Worm (Caenorhabditis elegans) whole organism, L4 larva: ENCODE data around the gene aex-4.

Source experiments
- T26A8.4 ChIP-seq: fragments of 200-800 bp; sonication (Bioruptor generic); IDR thresholded peaks from 2 replicates; pipeline ENCODE4 v1.3.6; 2022; ENCODE audit warnings: missing genetic modification characterization, missing compliant biosample characterization
- aha-1 ChIP-seq: fragments of 150-350 bp; peaks from one replicate; lab custom pipeline; 2014; ENCODE audit warnings: missing biosample characterization, missing genetic modification characterization
- attf-4 ChIP-seq: sonication (generic microtip); optimal IDR thresholded peaks from 3 replicates; lab custom pipeline; 2017; ENCODE audit warnings: missing biosample characterization, missing genetic modification characterization
- ceh-32 ChIP-seq: sonication (generic microtip); optimal IDR thresholded peaks from 2 replicates; lab custom pipeline; 2016; ENCODE audit warnings: mild to moderate bottlenecking, missing genetic modification characterization, missing compliant biosample characterization; ENCODE audit not compliant: poor library complexity
- ces-1 ChIP-seq: fragments of 150-350 bp; sonication (generic microtip); optimal IDR thresholded peaks from 4 replicates; lab custom pipeline; 2014; ENCODE audit warnings: missing biosample characterization, missing genetic modification reagents, missing genetic modification characterization
- duxl-1 ChIP-seq: sonication (generic microtip); optimal IDR thresholded peaks from 2 replicates; lab custom pipeline; 2016; ENCODE audit warnings: mild to moderate bottlenecking, missing genetic modification characterization, moderate library complexity, missing compliant biosample characterization; ENCODE audit not compliant: poor library complexity
- dve-1 ChIP-seq: sonication (generic microtip); optimal IDR thresholded peaks from 2 replicates; lab custom pipeline; 2017; ENCODE audit warnings: antibody characterized with exemption, mild to moderate bottlenecking, missing genetic modification characterization, missing compliant biosample characterization; ENCODE audit not compliant: insufficient read depth
- egl-27 ChIP-seq: sonication (generic microtip); optimal IDR thresholded peaks from 3 replicates; lab custom pipeline; 2017; ENCODE audit warnings: missing biosample characterization, missing genetic modification reagents, missing genetic modification characterization
- hlh-11 ChIP-seq: fragments of 200-800 bp; sonication (Bioruptor generic); optimal IDR thresholded peaks from 2 replicates; lab custom pipeline; 2018; ENCODE audit warnings: mild to moderate bottlenecking, missing genetic modification characterization, missing compliant biosample characterization
- hlh-30 ChIP-seq: sonication (generic microtip); optimal IDR thresholded peaks from 2 replicates; lab custom pipeline; 2017; ENCODE audit warnings: antibody characterized with exemption, mild to moderate bottlenecking, missing genetic modification characterization, missing compliant biosample characterization; ENCODE audit not compliant: insufficient read depth
- lin-1 ChIP-seq: fragments of 200-800 bp; sonication (Bioruptor generic); IDR thresholded peaks from 2 replicates; pipeline ENCODE4 v1.3.6; 2022; ENCODE audit warnings: missing genetic modification reagents, missing genetic modification characterization, missing compliant biosample characterization
- mdl-1 ChIP-seq, 2 experiments: fragments of 150-350 bp in 1 of 2; sonication (generic microtip) in 1 of 2; optimal IDR thresholded peaks; 2 replicates each; lab custom pipeline; 2014 to 2017; ENCODE audit warnings: missing biosample characterization in 2 of 2, missing genetic modification characterization in 2 of 2
- mes-2 ChIP-seq: sonication (generic microtip); optimal IDR thresholded peaks from 2 replicates; lab custom pipeline; 2016; ENCODE audit warnings: missing genotype, mild to moderate bottlenecking, missing genetic modification characterization, missing compliant biosample characterization; ENCODE audit not compliant: poor library complexity, severe bottlenecking
- mxl-3 ChIP-seq: fragments of 200-800 bp; sonication (Bioruptor generic); optimal IDR thresholded peaks from 2 replicates; lab custom pipeline; 2018; ENCODE audit warnings: mild to moderate bottlenecking, missing genetic modification characterization, missing compliant biosample characterization
- nhr-10 ChIP-seq: fragments of 150-350 bp; optimal IDR thresholded peaks from 2 replicates; lab custom pipeline; 2014; ENCODE audit warnings: missing biosample characterization, missing genetic modification characterization
- nhr-28 ChIP-seq: fragments of 150-350 bp; optimal IDR thresholded peaks from 2 replicates; lab custom pipeline; 2014; ENCODE audit warnings: missing biosample characterization, missing genetic modification characterization
- pha-4 ChIP-seq, 2 experiments: fragments of 150-350 bp in 1 of 2; fragments of 200-800 bp in 1 of 2; sonication (Bioruptor generic) in 1 of 2; IDR thresholded peaks in 1 of 2; optimal IDR thresholded peaks in 1 of 2; 2 replicates each; pipeline versions ENCODE4 v1.3.6 to Lab custom; 2014 to 2022; ENCODE audit warnings: missing genetic modification characterization in 2 of 2, missing genetic modification reagents in 2 of 2, missing biosample characterization in 1 of 2, missing compliant biosample characterization in 1 of 2
- php-3 ChIP-seq: fragments of 200-800 bp; sonication (Bioruptor generic); IDR thresholded peaks from 2 replicates; pipeline ENCODE4 v1.3.6; 2022; ENCODE audit warnings: missing genetic modification reagents, missing genetic modification characterization, missing compliant biosample characterization
- pqm-1 ChIP-seq: sonication (generic microtip); optimal IDR thresholded peaks from 2 replicates; lab custom pipeline; 2017; ENCODE audit warnings: missing biosample characterization, missing genetic modification characterization
- rbr-2 ChIP-seq: sonication (generic microtip); optimal IDR thresholded peaks from 2 replicates; lab custom pipeline; 2016; ENCODE audit warnings: missing genotype, missing genetic modification characterization, missing compliant biosample characterization
- skn-1 ChIP-seq: fragments of 150-350 bp; optimal IDR thresholded peaks from 2 replicates; lab custom pipeline; 2014; ENCODE audit warnings: missing biosample characterization, missing genetic modification characterization
- snpc-4 ChIP-seq: fragments of 150-350 bp; optimal IDR thresholded peaks from 2 replicates; lab custom pipeline; 2014; ENCODE audit warnings: missing biosample characterization, missing genetic modification characterization
- unc-62 ChIP-seq, 3 experiments: fragments of 150-350 bp in 1 of 3; sonication (generic microtip); optimal IDR thresholded peaks in 2 of 3; peaks in 1 of 3; 1 replicate in 1 of 3; 2 replicates in 2 of 3; lab custom pipeline; 2014 to 2017; ENCODE audit warnings: missing biosample characterization in 3 of 3, missing genetic modification characterization in 3 of 3, missing genetic modification reagents in 3 of 3, missing genotype in 1 of 3

The aex-4 gene

ce11 chrX:3772405-3772804, 43.3 kb downstream of the aex-4 start, which contains the start of gene F47B7.2:
Gene F47B7.2, plus strand, starts transcription at chrX:3772762.
- TF ChIP-seq pqm-1 (no peak), ces-1 (peak; percentile 31), ceh-32 (no peak), T26A8.4 (GFP tag; lab: Robert Waterston, UW) (no peak), duxl-1 (tag; lab: Kevin White, UChicago) (no peak), attf-4 (tag; lab: Kevin White, UChicago) (no peak), lin-1 (no peak), nhr-10 (no peak), rbr-2 (tag; lab: Kevin White, UChicago) (peak; percentile 10), hlh-30 (tag; lab: Kevin White, UChicago) (no peak), mes-2 (tag; lab: Kevin White, UChicago) (peak; percentile 40)

- TF ChIP-seq mxl-3 (GFP tag; lab: Kevin White, UChicago) (peak; percentile 5), nhr-28 (tag; lab: Kevin White, UChicago) (peak; percentile 7), skn-1 (tag; lab: Kevin White, UChicago) (no peak), ceh-32 (no peak), hlh-11 (tag; lab: Kevin White, UChicago) (peak; percentile 14), aha-1 (tag; lab: Kevin White, UChicago) (peak; percentile 4), pha-4 (GFP tag; IDR thresholded peaks at IDR 0.05; lab: Robert Waterston, UW) (no peak), pha-4 (tag; optimal IDR thresholded peaks at IDR 0.05; lab: Kevin White, UChicago) (no peak), unc-62 (GFP tag; optimal IDR thresholded peaks at IDR 0.05 in 1 of 2; lab: Kevin White, UChicago) (peak in 1 of 2 experiments; percentile 95), unc-62 (tag; optimal IDR thresholded peaks at IDR 0.05; lab: Kevin White, UChicago) (no peak)
These were observed 44.2 kb downstream of the aex-4 start for ce11 chrX:3773233-3773632.

ce11 chrX:3781040-3781439, 52.0 kb downstream of the aex-4 start, which contains the start of gene marg-1:
Gene marg-1, minus strand, starts transcription at chrX:3781140.
- TF ChIP-seq dve-1 (tag; lab: Kevin White, UChicago), result no peak
- no peak for TF ChIP-seq snpc-4
- peak; percentile 27 for TF ChIP-seq aha-1 (tag; lab: Kevin White, UChicago)
- no peak for TF ChIP-seq egl-27
- no peak for TF ChIP-seq php-3 (GFP tag; lab: Robert Waterston, UW)
- no peak for TF ChIP-seq mdl-1 (tag; optimal IDR thresholded peaks at IDR 0.05; lab: Kevin White, UChicago)
- TF ChIP-seq, all 104 proteins: peak for 1
